Fruit fly (Drosophila melanogaster) whole organism, embryonic: Measurements from ENCODE around the gene Pdfr.

Experiments
- Abd-B ChIP-seq: fragments of 200-800 bp; sonication (Bioruptor generic); optimal IDR thresholded peaks from 2 replicates; lab custom pipeline; 2018; ENCODE audit warnings: missing biosample characterization, mild to moderate bottlenecking, missing genetic modification characterization, moderate library complexity
- Bdp1 ChIP-seq: fragments of 200-800 bp; sonication (Bioruptor generic); optimal IDR thresholded peaks from 3 replicates; lab custom pipeline; 2016; ENCODE audit warnings: missing biosample characterization, missing genetic modification characterization
- Blimp-1 ChIP-seq: fragments of 200-800 bp; sonication (Bioruptor generic); optimal IDR thresholded peaks from 3 replicates; lab custom pipeline; 2018; ENCODE audit warnings: missing biosample characterization, missing genetic modification characterization, mild to moderate bottlenecking, moderate library complexity, missing genetic modification reagents
- CG11723 ChIP-seq: fragments of 200-800 bp; sonication (Bioruptor generic); optimal IDR thresholded peaks from 2 replicates; lab custom pipeline; 2017; ENCODE audit warnings: missing biosample characterization, mild to moderate bottlenecking, missing genetic modification characterization
- CG12155 ChIP-seq: fragments of 200-800 bp; sonication (Bioruptor generic); optimal IDR thresholded peaks from 3 replicates; lab custom pipeline; 2016; ENCODE audit warnings: missing biosample characterization, missing genetic modification characterization
- CG12236 ChIP-seq: fragments of 200-800 bp; sonication (Bioruptor generic); optimal IDR thresholded peaks from 2 replicates; lab custom pipeline; 2016; ENCODE audit warnings: missing biosample characterization, missing genetic modification characterization
- CG1233 ChIP-seq: fragments of 200-800 bp; sonication (Bioruptor generic); optimal IDR thresholded peaks from 4 replicates; lab custom pipeline; 2018; ENCODE audit warnings: missing biosample characterization, mild to moderate bottlenecking, missing genetic modification characterization
- CG12769 ChIP-seq: fragments of 200-800 bp; sonication (Bioruptor generic); optimal IDR thresholded peaks from 2 replicates; lab custom pipeline; 2019; ENCODE audit warnings: missing biosample characterization, mild to moderate bottlenecking, missing genetic modification characterization, moderate library complexity
- CG13775 ChIP-seq: fragments of 200-800 bp; sonication (Bioruptor generic); optimal IDR thresholded peaks from 3 replicates; lab custom pipeline; 2017; ENCODE audit warnings: missing biosample characterization, mild to moderate bottlenecking, missing genetic modification characterization
- CG1529 ChIP-seq: fragments of 200-800 bp; sonication (Bioruptor generic); optimal IDR thresholded peaks from 3 replicates; lab custom pipeline; 2018; ENCODE audit warnings: missing biosample characterization, missing genetic modification characterization
- CG17912 ChIP-seq: fragments of 200-800 bp; sonication (Bioruptor generic); optimal IDR thresholded peaks from 2 replicates; lab custom pipeline; 2018; ENCODE audit warnings: missing biosample characterization, mild to moderate bottlenecking, missing genetic modification characterization
- CG34376 ChIP-seq: fragments of 200-800 bp; sonication (Bioruptor generic); optimal IDR thresholded peaks from 2 replicates; lab custom pipeline; 2018; ENCODE audit warnings: missing biosample characterization, mild to moderate bottlenecking, missing genetic modification characterization
- CG34422 ChIP-seq: fragments of 200-800 bp; sonication (Bioruptor generic); IDR thresholded peaks from 3 replicates; pipeline ENCODE4 v1.3.6; 2022; ENCODE audit warnings: missing biosample characterization, missing genetic modification characterization
- CG4282 ChIP-seq: fragments of 200-800 bp; sonication (Bioruptor generic); optimal IDR thresholded peaks from 2 replicates; lab custom pipeline; 2016; ENCODE audit warnings: missing biosample characterization, missing genetic modification characterization
- CG4424 ChIP-seq: fragments of 200-800 bp; sonication (Bioruptor generic); optimal IDR thresholded peaks from 3 replicates; lab custom pipeline; 2016; ENCODE audit warnings: missing biosample characterization, missing genetic modification characterization
- CG5245 ChIP-seq: fragments of 200-800 bp; sonication (Bioruptor generic); optimal IDR thresholded peaks from 3 replicates; lab custom pipeline; 2016; ENCODE audit warnings: missing biosample characterization, missing genetic modification characterization
- CG6175 ChIP-seq: fragments of 200-800 bp; sonication (Bioruptor generic); IDR thresholded peaks from 3 replicates; pipeline ENCODE4 v1.3.6; 2022; ENCODE audit warnings: missing biosample characterization, missing genetic modification characterization
- CG7372 ChIP-seq: fragments of 200-800 bp; sonication (Bioruptor generic); IDR thresholded peaks from 2 replicates; pipeline ENCODE4 v1.3.6; 2022; ENCODE audit warnings: missing biosample characterization, missing genetic modification characterization
- CG7745 ChIP-seq: fragments of 200-800 bp; sonication (Bioruptor generic); optimal IDR thresholded peaks from 2 replicates; lab custom pipeline; 2018; ENCODE audit warnings: missing biosample characterization, mild to moderate bottlenecking, missing genetic modification characterization, moderate library complexity
- CG8089 ChIP-seq: fragments of 200-800 bp; sonication (Bioruptor generic); optimal IDR thresholded peaks from 3 replicates; lab custom pipeline; 2016; ENCODE audit warnings: missing biosample characterization, missing genetic modification characterization
- CG8359 ChIP-seq: fragments of 200-800 bp; sonication (Bioruptor generic); optimal IDR thresholded peaks from 2 replicates; lab custom pipeline; 2017; ENCODE audit warnings: missing biosample characterization, mild to moderate bottlenecking, missing genetic modification characterization, borderline replicate concordance
- CG8388 ChIP-seq: fragments of 200-800 bp; sonication (Bioruptor generic); optimal IDR thresholded peaks from 2 replicates; lab custom pipeline; 2019; ENCODE audit warnings: missing biosample characterization, mild to moderate bottlenecking, missing genetic modification characterization, moderate library complexity
- CG8924 ChIP-seq: fragments of 200-800 bp; optimal IDR thresholded peaks from 3 replicates; lab custom pipeline; 2019; ENCODE audit warnings: missing biosample characterization, mild to moderate bottlenecking, missing genetic modification characterization, moderate library complexity
- CG9437 ChIP-seq: fragments of 200-800 bp; sonication (Bioruptor generic); optimal IDR thresholded peaks from 2 replicates; lab custom pipeline; 2018; ENCODE audit warnings: missing biosample characterization, mild to moderate bottlenecking, missing genetic modification characterization
- Drgx ChIP-seq: fragments of 200-800 bp; sonication (Bioruptor generic); IDR thresholded peaks from 2 replicates; pipeline ENCODE4 v1.3.6; 2022; ENCODE audit warnings: missing biosample characterization, missing genetic modification characterization
- E2f1 ChIP-seq: fragments of 200-800 bp; sonication (Bioruptor generic); IDR thresholded peaks from 2 replicates; pipeline ENCODE4 v1.3.6; 2022; ENCODE audit warnings: missing biosample characterization, missing genetic modification characterization
- HHEX ChIP-seq: fragments of 200-800 bp; sonication (Bioruptor generic); optimal IDR thresholded peaks from 3 replicates; lab custom pipeline; 2017; ENCODE audit warnings: missing biosample characterization, mild to moderate bottlenecking, missing genetic modification characterization, missing genetic modification reagents
- HLH4C ChIP-seq: fragments of 200-800 bp; sonication (Bioruptor generic); IDR thresholded peaks from 3 replicates; pipeline ENCODE4 v1.3.6; 2022; ENCODE audit warnings: missing biosample characterization, missing genetic modification characterization; ENCODE audit not compliant: partially characterized antibody
- HmgD ChIP-seq: fragments of 200-800 bp; sonication (Bioruptor generic); optimal IDR thresholded peaks from 3 replicates; lab custom pipeline; 2016; ENCODE audit warnings: missing biosample characterization, missing genetic modification characterization
- NC2α ChIP-seq: fragments of 200-800 bp; sonication (Bioruptor generic); optimal IDR thresholded peaks from 2 replicates; lab custom pipeline; 2016; ENCODE audit warnings: missing biosample characterization, missing genetic modification characterization
- NFAT ChIP-seq: fragments of 200-800 bp; sonication (Bioruptor generic); IDR thresholded peaks from 2 replicates; pipeline ENCODE4 v1.3.6; 2022; ENCODE audit warnings: missing biosample characterization, missing genetic modification characterization
- Scr ChIP-seq: fragments of 200-800 bp; sonication (Bioruptor generic); IDR thresholded peaks from 2 replicates; pipeline ENCODE4 v1.3.6; 2022; ENCODE audit warnings: missing biosample characterization, missing genetic modification characterization; ENCODE audit not compliant: partially characterized antibody
- Stat92E ChIP-seq, 3 experiments: fragments of >200 bp in 2 of 3; fragments of 200-800 bp in 1 of 3; sonication (Bioruptor generic) in 1 of 3; optimal IDR thresholded peaks; 2 replicates each; lab custom pipeline; 2017 to 2019; ENCODE audit warnings: missing biosample characterization in 3 of 3, missing genetic modification characterization in 3 of 3, mild to moderate bottlenecking in 1 of 3, moderate library complexity in 1 of 3
- Taf1 ChIP-seq: fragments of 200-800 bp; sonication (Bioruptor generic); IDR thresholded peaks from 2 replicates; pipeline ENCODE4 v1.3.6; 2022; ENCODE audit warnings: missing biosample characterization, missing genetic modification characterization
- caup ChIP-seq: fragments of 200-800 bp; sonication (Bioruptor generic); optimal IDR thresholded peaks from 3 replicates; lab custom pipeline; 2017; ENCODE audit warnings: missing biosample characterization, mild to moderate bottlenecking, missing genetic modification characterization, moderate library complexity; ENCODE audit not compliant: severe bottlenecking
- dan ChIP-seq: fragments of 200-800 bp; sonication (Bioruptor generic); IDR thresholded peaks from 2 replicates; pipeline ENCODE4 v1.3.6; 2022; ENCODE audit warnings: missing biosample characterization, missing genetic modification characterization
- disco-r ChIP-seq: fragments of 200-800 bp; sonication (Bioruptor generic); optimal IDR thresholded peaks from 2 replicates; lab custom pipeline; 2016; ENCODE audit warnings: missing biosample characterization, missing genetic modification characterization
- gro ChIP-seq: fragments of 200-800 bp; sonication (Bioruptor generic); optimal IDR thresholded peaks from 2 replicates; lab custom pipeline; 2016; ENCODE audit warnings: missing biosample characterization, missing genetic modification characterization
- gt ChIP-seq: fragments of 200-800 bp; sonication (Bioruptor generic); IDR thresholded peaks from 2 replicates; pipeline ENCODE4 v1.3.6; 2022; ENCODE audit warnings: missing biosample characterization, missing genetic modification characterization
- insv ChIP-seq, 2 experiments: fragments of 200-800 bp; sonication (Bioruptor generic); optimal IDR thresholded peaks; 3 replicates each; lab custom pipeline; 2016 to 2018; ENCODE audit warnings: missing biosample characterization in 2 of 2, missing genetic modification characterization in 2 of 2
- jigr1 ChIP-seq: fragments of 200-800 bp; sonication (Bioruptor generic); IDR thresholded peaks from 3 replicates; pipeline ENCODE4 v1.3.6; 2022; ENCODE audit warnings: missing biosample characterization, missing genetic modification characterization
- kni ChIP-seq: fragments of 200-800 bp; sonication (Bioruptor generic); optimal IDR thresholded peaks from 3 replicates; lab custom pipeline; 2017; ENCODE audit warnings: mild to moderate bottlenecking, missing biosample characterization, missing genetic modification reagents, missing genetic modification characterization
- nmo ChIP-seq: fragments of 200-800 bp; sonication (Bioruptor generic); optimal IDR thresholded peaks from 2 replicates; lab custom pipeline; 2018; ENCODE audit warnings: missing biosample characterization, mild to moderate bottlenecking, missing genetic modification characterization, moderate library complexity
- odd ChIP-seq: fragments of 200-800 bp; sonication (Bioruptor generic); optimal IDR thresholded peaks from 2 replicates; lab custom pipeline; 2017; ENCODE audit warnings: missing biosample characterization, mild to moderate bottlenecking, missing genetic modification characterization
- pan ChIP-seq, 4 experiments: fragments of >200 bp in 3 of 4; fragments of 200-800 bp in 1 of 4; sonication (Bioruptor generic) in 1 of 4; optimal IDR thresholded peaks in 3 of 4; IDR thresholded peaks in 1 of 4; 2 replicates each; pipeline versions ENCODE4 v1.3.6 to Lab custom; 2017 to 2022; ENCODE audit warnings: missing biosample characterization in 2 of 4, missing genetic modification characterization in 2 of 4, mixed read lengths in 1 of 4
- pita ChIP-seq: fragments of 200-800 bp; sonication (Bioruptor generic); optimal IDR thresholded peaks from 2 replicates; lab custom pipeline; 2017; ENCODE audit warnings: missing biosample characterization, mild to moderate bottlenecking, missing genetic modification characterization
- ttk ChIP-seq: fragments of 200-800 bp; sonication (Bioruptor generic); IDR thresholded peaks from 2 replicates; pipeline ENCODE4 v2.1.2; 2022; ENCODE audit warnings: missing biosample characterization, missing genetic modification characterization
- usp ChIP-seq: fragments of >200 bp; optimal IDR thresholded peaks from 2 replicates; lab custom pipeline; 2017; ENCODE audit warnings: missing biosample characterization, missing genetic modification characterization
- wdn ChIP-seq: fragments of 200-800 bp; sonication (Bioruptor generic); IDR thresholded peaks from 2 replicates; pipeline ENCODE4 v1.3.6; 2022; ENCODE audit warnings: missing biosample characterization, missing genetic modification characterization
- wor ChIP-seq: fragments of 200-800 bp; sonication (Bioruptor generic); IDR thresholded peaks from 2 replicates; pipeline ENCODE4 v1.3.6; 2022; ENCODE audit warnings: missing biosample characterization, missing genetic modification characterization

Gene Pdfr

dm6 chrX:2619651-2620050, 67.6 kb downstream of the Pdfr start, which contains the start of the genes Tsp3A and Seipin (continued):
- TF ChIP-seq CG6175 (GFP tag; lab: Robert Waterston, UW), result peak; percentile 80; the same call in 2 of the 3 replicates
- TF ChIP-seq HLH4C (GFP tag; lab: Robert Waterston, UW), result peak; percentile 67
- peak; percentile 80 for TF ChIP-seq nmo (GFP tag; lab: Kevin White, UChicago)
- peak; percentile 53; the same call in 1 of the 2 replicates for TF ChIP-seq gt (GFP tag; lab: Robert Waterston, UW)
- no peak for TF ChIP-seq CG12769 (tag; lab: Kevin White, UChicago)
- peak; percentile 83 for TF ChIP-seq Taf1 (GFP tag; lab: Robert Waterston, UW)
- TF ChIP-seq CG34376, result peak; percentile 98
- peak; percentile 77 for TF ChIP-seq disco-r (GFP tag; lab: Kevin White, UChicago)
- TF ChIP-seq ttk (GFP tag; lab: Robert Waterston, UW), result peak; percentile 85
- peak; percentile 46 for TF ChIP-seq CG5245 (GFP tag; lab: Kevin White, UChicago)
- TF ChIP-seq Abd-B (GFP tag; lab: Kevin White, UChicago), result peak; percentile 65
- TF ChIP-seq CG13775 (GFP tag; lab: Kevin White, UChicago), result peak; percentile 72
- peak; percentile 31 for TF ChIP-seq CG8359
- TF ChIP-seq CG11723, result no peak
- TF ChIP-seq CG34422 (GFP tag; lab: Robert Waterston, UW), result peak; percentile 94
- TF ChIP-seq odd (GFP tag; lab: Kevin White, UChicago), result no peak
- TF ChIP-seq CG7372 (GFP tag; lab: Robert Waterston, UW), result peak; percentile 87
- TF ChIP-seq CG8089, result peak; percentile 60
- peak; percentile 53 for TF ChIP-seq wor (GFP tag; lab: Robert Waterston, UW)
- TF ChIP-seq Stat92E (GFP tag; optimal IDR thresholded peaks at IDR 0.05; lab: Kevin White, UChicago), result peak in 1 of 3 experiments; percentile 37
- TF ChIP-seq Drgx, result peak; percentile 86
- TF ChIP-seq CG17912 (GFP tag; lab: Kevin White, UChicago), result no peak
- TF ChIP-seq CG12236, result peak; percentile 12
- peak; percentile 65 for TF ChIP-seq Blimp-1 (GFP tag; lab: Kevin White, UChicago)
- peak; percentile 83 for TF ChIP-seq CG1233 (GFP tag; lab: Kevin White, UChicago)
- TF ChIP-seq HmgD (GFP tag; lab: Kevin White, UChicago), result peak; percentile 37
- peak; percentile 81 for TF ChIP-seq CG4424
- TF ChIP-seq pita (GFP tag; lab: Kevin White, UChicago), result no peak
- TF ChIP-seq insv (GFP tag; optimal IDR thresholded peaks at IDR 0.05; lab: Kevin White, UChicago), result no peak
- TF ChIP-seq Scr (GFP tag; lab: Robert Waterston, UW), result peak; percentile 65
- 0 out of 3 replicates have a peak, but pooled peaks have one; percentile 32 for TF ChIP-seq jigr1 (GFP tag; lab: Robert Waterston, UW)
- TF ChIP-seq CG9437 (GFP tag; lab: Kevin White, UChicago), result peak; percentile 52
- no peak for TF ChIP-seq NC2α (GFP tag; lab: Kevin White, UChicago)
- TF ChIP-seq dan (GFP tag; lab: Robert Waterston, UW), result peak; percentile 38; the same call in 1 of the 2 replicates
- peak; percentile 83 for TF ChIP-seq wdn (GFP tag; lab: Robert Waterston, UW)
- TF ChIP-seq CG12155, result peak; percentile 74
- peak; percentile 92 for TF ChIP-seq NFAT (GFP tag; lab: Robert Waterston, UW)
- TF ChIP-seq CG8388 (GFP tag; lab: Kevin White, UChicago), result peak; percentile 59
- peak; percentile 20 for TF ChIP-seq kni (GFP tag; lab: Kevin White, UChicago)
- TF ChIP-seq HHEX (GFP tag; lab: Kevin White, UChicago), result peak; percentile 91
- TF ChIP-seq CG7745 (tag; lab: Kevin White, UChicago), result no peak
- TF ChIP-seq pan (optimal IDR thresholded peaks at IDR 0.05; lab: Kevin White, UChicago), result no peak
- TF ChIP-seq pan (GFP tag; optimal IDR thresholded peaks at IDR 0.05 in 1 of 2, IDR thresholded peaks at IDR 0.05 in 1 of 2), result peak in 1 of 2 experiments; percentile 92
- TF ChIP-seq Bdp1 (GFP tag; lab: Kevin White, UChicago), result peak; percentile 47
- TF ChIP-seq usp, result no peak
- peak; percentile 92 for TF ChIP-seq gro (GFP tag; lab: Kevin White, UChicago)
- peak; percentile 8 for TF ChIP-seq CG4282
- peak; percentile 81 for TF ChIP-seq CG8924 (tag; lab: Kevin White, UChicago)
- TF ChIP-seq E2f1 (GFP tag; lab: Robert Waterston, UW), result peak; percentile 88
- TF ChIP-seq CG1529, result peak; percentile 48
- peak; percentile 89 for TF ChIP-seq caup
